Worm (Caenorhabditis elegans) whole organism, late embryonic: Measurements from ENCODE around the gene Y45F10C.6.
"Not testable (repeated sequence)": the region's sequence is repeated elsewhere in the genome, so short reads cannot be mapped to it uniquely, and the experiment has no call there.

Experiments used
- C08G9.2 ChIP-seq: sonication (generic microtip); optimal IDR thresholded peaks from 2 replicates; lab custom pipeline; 2016; ENCODE audit warnings: mild to moderate bottlenecking, missing genetic modification characterization, moderate library complexity, missing compliant biosample characterization
- F13H6.1 ChIP-seq: sonication (generic microtip); optimal IDR thresholded peaks from 2 replicates; lab custom pipeline; 2016; ENCODE audit warnings: missing genetic modification characterization, missing compliant biosample characterization
- T23F11.4 ChIP-seq: fragments of 200-800 bp; sonication (Bioruptor generic); optimal IDR thresholded peaks from 2 replicates; lab custom pipeline; 2018; ENCODE audit warnings: mild to moderate bottlenecking, missing genetic modification characterization, missing compliant biosample characterization
- Y22D7AL.16 ChIP-seq: sonication (generic microtip); optimal IDR thresholded peaks from 2 replicates; lab custom pipeline; 2016; ENCODE audit warnings: missing genetic modification characterization, missing compliant biosample characterization
- ahr-1 ChIP-seq: sonication (generic microtip); optimal IDR thresholded peaks from 2 replicates; lab custom pipeline; 2016; ENCODE audit warnings: missing genetic modification characterization, missing compliant biosample characterization
- ceh-14 ChIP-seq: sonication (generic microtip); optimal IDR thresholded peaks from 2 replicates; lab custom pipeline; 2016; ENCODE audit warnings: missing genotype, missing genetic modification characterization, missing compliant biosample characterization
- ceh-19 ChIP-seq: fragments of 200-800 bp; sonication (Bioruptor generic); optimal IDR thresholded peaks from 2 replicates; lab custom pipeline; 2018; ENCODE audit warnings: mild to moderate bottlenecking, missing genetic modification characterization, missing compliant biosample characterization
- ceh-2 ChIP-seq: sonication (generic microtip); optimal IDR thresholded peaks from 2 replicates; lab custom pipeline; 2016; ENCODE audit warnings: missing genotype, missing genetic modification characterization, missing compliant biosample characterization
- ceh-22 ChIP-seq: sonication (generic microtip); optimal IDR thresholded peaks from 2 replicates; lab custom pipeline; 2017; ENCODE audit warnings: missing biosample characterization, missing genetic modification characterization
- ceh-24 ChIP-seq: sonication (generic microtip); optimal IDR thresholded peaks from 2 replicates; lab custom pipeline; 2016; ENCODE audit warnings: mild to moderate bottlenecking, missing genetic modification characterization, missing compliant biosample characterization
- ceh-31 ChIP-seq: sonication (generic microtip); optimal IDR thresholded peaks from 2 replicates; lab custom pipeline; 2016; ENCODE audit warnings: missing genetic modification characterization, missing compliant biosample characterization
- ceh-45 ChIP-seq: fragments of 200-800 bp; sonication (Bioruptor generic); IDR thresholded peaks from 2 replicates; pipeline ENCODE4 v1.3.6; 2022; ENCODE audit warnings: missing genetic modification reagents, missing genetic modification characterization, missing compliant biosample characterization
- che-1 ChIP-seq: sonication (generic microtip); optimal IDR thresholded peaks from 2 replicates; lab custom pipeline; 2016; ENCODE audit warnings: mild to moderate bottlenecking, missing genetic modification characterization, missing compliant biosample characterization
- dve-1 ChIP-seq: sonication (generic microtip); optimal IDR thresholded peaks from 2 replicates; lab custom pipeline; 2017; ENCODE audit warnings: antibody characterized with exemption, mild to moderate bottlenecking, missing genetic modification characterization, missing compliant biosample characterization
- elt-2 ChIP-seq: sonication (generic microtip); optimal IDR thresholded peaks from 2 replicates; lab custom pipeline; 2016; ENCODE audit warnings: missing genetic modification reagents, missing genetic modification characterization, missing compliant biosample characterization
- elt-4 ChIP-seq: sonication (generic microtip); optimal IDR thresholded peaks from 2 replicates; lab custom pipeline; 2016; ENCODE audit warnings: missing genetic modification characterization, missing compliant biosample characterization
- ets-4 ChIP-seq: sonication (generic microtip); optimal IDR thresholded peaks from 2 replicates; lab custom pipeline; 2016; ENCODE audit warnings: missing genetic modification characterization, missing compliant biosample characterization
- eyg-1 ChIP-seq: sonication (generic microtip); optimal IDR thresholded peaks from 2 replicates; lab custom pipeline; 2016; ENCODE audit warnings: missing genotype, missing genetic modification characterization, missing compliant biosample characterization
- fkh-10 ChIP-seq: fragments of 150-350 bp; optimal IDR thresholded peaks from 2 replicates; lab custom pipeline; 2014; ENCODE audit warnings: missing biosample characterization, missing genetic modification reagents, missing genetic modification characterization
- fkh-6 ChIP-seq: sonication (generic microtip); optimal IDR thresholded peaks from 2 replicates; lab custom pipeline; 2016; ENCODE audit warnings: missing genetic modification characterization, missing compliant biosample characterization
- gmeb-2 ChIP-seq: sonication (generic microtip); optimal IDR thresholded peaks from 2 replicates; lab custom pipeline; 2016; ENCODE audit warnings: missing genetic modification characterization, inconsistent platforms, missing compliant biosample characterization
- hlh-15 ChIP-seq: sonication (generic microtip); optimal IDR thresholded peaks from 2 replicates; lab custom pipeline; 2016; ENCODE audit warnings: missing genetic modification characterization, missing compliant biosample characterization
- lin-11 ChIP-seq: fragments of 200-800 bp; sonication (Bioruptor generic); optimal IDR thresholded peaks from 2 replicates; lab custom pipeline; 2018; ENCODE audit warnings: mild to moderate bottlenecking, missing genetic modification characterization, missing compliant biosample characterization
- nhr-11 ChIP-seq: fragments of 150-350 bp; optimal IDR thresholded peaks from 2 replicates; lab custom pipeline; 2014; ENCODE audit warnings: missing biosample characterization, missing genetic modification characterization
- npax-4 ChIP-seq: sonication (generic microtip); optimal IDR thresholded peaks from 2 replicates; lab custom pipeline; 2016; ENCODE audit warnings: missing genetic modification characterization, missing compliant biosample characterization
- odd-2 ChIP-seq: sonication (generic microtip); optimal IDR thresholded peaks from 2 replicates; lab custom pipeline; 2017; ENCODE audit warnings: antibody characterized with exemption, mild to moderate bottlenecking, missing genetic modification characterization, missing compliant biosample characterization
- pat-9 ChIP-seq: fragments of 200-800 bp; sonication (Bioruptor generic); optimal IDR thresholded peaks from 2 replicates; lab custom pipeline; 2018; ENCODE audit warnings: mild to moderate bottlenecking, missing genetic modification characterization, moderate library complexity, missing compliant biosample characterization
- pha-4 ChIP-seq: fragments of 150-350 bp; optimal IDR thresholded peaks from 2 replicates; lab custom pipeline; 2018; ENCODE audit warnings: missing biosample characterization, missing genetic modification reagents, missing genetic modification characterization
- pqm-1 ChIP-seq: sonication (generic microtip); optimal IDR thresholded peaks from 2 replicates; lab custom pipeline; 2016; ENCODE audit warnings: missing genetic modification characterization, missing compliant biosample characterization
- ref-2 ChIP-seq: sonication (generic microtip); optimal IDR thresholded peaks from 2 replicates; lab custom pipeline; 2016; ENCODE audit warnings: missing genetic modification characterization, missing compliant biosample characterization
- rnt-1 ChIP-seq: sonication (generic microtip); optimal IDR thresholded peaks from 2 replicates; lab custom pipeline; 2016; ENCODE audit warnings: missing genetic modification characterization, missing compliant biosample characterization
- sox-2 ChIP-seq: fragments of 200-800 bp; sonication (Bioruptor generic); IDR thresholded peaks from 2 replicates; pipeline ENCODE4 v1.3.6; 2022; ENCODE audit warnings: missing genetic modification reagents, missing genetic modification characterization, missing compliant biosample characterization
- tbx-2 ChIP-seq: sonication (generic microtip); optimal IDR thresholded peaks from 2 replicates; lab custom pipeline; 2016; ENCODE audit warnings: missing genetic modification characterization, missing compliant biosample characterization
- tbx-7 ChIP-seq: sonication (generic microtip); optimal IDR thresholded peaks from 2 replicates; lab custom pipeline; 2016; ENCODE audit warnings: missing genotype, missing genetic modification characterization, missing compliant biosample characterization
- unc-3 ChIP-seq, 2 experiments: fragments of 200-800 bp in 1 of 2; sonication (Bioruptor generic) in 1 of 2; sonication (generic microtip) in 1 of 2; conservative IDR thresholded peaks in 1 of 2; optimal IDR thresholded peaks in 1 of 2; 2 replicates each; pipeline versions ENCODE4 v1.3.6 to Lab custom; 2016 to 2022; ENCODE audit warnings: missing compliant biosample characterization in 2 of 2, missing genetic modification characterization in 2 of 2, missing genetic modification reagents in 1 of 2
- unc-55 ChIP-seq: sonication (generic microtip); optimal IDR thresholded peaks from 2 replicates; lab custom pipeline; 2017; ENCODE audit warnings: missing biosample characterization, missing genetic modification reagents, missing genetic modification characterization
- zip-5 ChIP-seq: sonication (generic microtip); optimal IDR thresholded peaks from 2 replicates; lab custom pipeline; 2016; ENCODE audit warnings: missing genetic modification characterization, missing compliant biosample characterization
- ztf-16 ChIP-seq: sonication (generic microtip); optimal IDR thresholded peaks from 2 replicates; lab custom pipeline; 2017; ENCODE audit warnings: missing genetic modification characterization, missing compliant biosample characterization

The Y45F10C.6 gene

ce11 chrIV:13652023-13652422 is at the start of gene Y45F10C.6:
TSS of gene Y45F10C.6 (plus strand) at chrIV:13652323.
- not testable (repeated sequence) for TF ChIP-seq sox-2 (GFP tag; lab: Robert Waterston, UW); dve-1; unc-3 (GFP tag; conservative IDR thresholded peaks at IDR 0.05; lab: Robert Waterston, UW); unc-3 (tag; optimal IDR thresholded peaks at IDR 0.05; lab: Kevin White, UChicago)
- TF ChIP-seq, all 69 proteins: peak for 0; not testable (repeated sequence) for 69

ce11 chrIV:13609755-13610154 is 42.4 kb upstream of the Y45F10C.6 start, which contains the start of gene C08F11.13:
TSS of gene C08F11.13 (minus strand) at chrIV:13609892.
- TF ChIP-seq eyg-1 = no peak
- no peak for TF ChIP-seq T23F11.4 (GFP tag; lab: Kevin White, UChicago)
- no peak for TF ChIP-seq ceh-45 (GFP tag; lab: Robert Waterston, UW)
- no peak for TF ChIP-seq fkh-6 (tag; lab: Kevin White, UChicago)
- no peak for TF ChIP-seq ahr-1
- TF ChIP-seq zip-5 (tag; lab: Kevin White, UChicago) = no peak
- TF ChIP-seq odd-2 (tag; lab: Kevin White, UChicago) = no peak
- TF ChIP-seq ztf-16 (tag; lab: Kevin White, UChicago) = no peak
- no peak for TF ChIP-seq elt-4 (tag; lab: Kevin White, UChicago)
- no peak for TF ChIP-seq dve-1
- no peak for TF ChIP-seq ceh-22 (tag; lab: Kevin White, UChicago)
- TF ChIP-seq hlh-15 = no peak
- no peak for TF ChIP-seq sox-2 (GFP tag; lab: Robert Waterston, UW)
- no peak for TF ChIP-seq ceh-19 (GFP tag; lab: Kevin White, UChicago)
- no peak for TF ChIP-seq che-1 (tag; lab: Kevin White, UChicago)
- TF ChIP-seq C08G9.2 (tag; lab: Kevin White, UChicago) = no peak
- no peak for TF ChIP-seq tbx-2
- TF ChIP-seq tbx-7 = no peak

ce11 chrIV:13619203-13619602 is 32.9 kb upstream of the Y45F10C.6 start, which contains the start of gene C08F11.3:
TSS of gene C08F11.3 (plus strand) at chrIV:13619503.
- TF ChIP-seq elt-4 (tag; lab: Kevin White, UChicago) = no peak
- no peak for TF ChIP-seq ceh-31 (tag; lab: Kevin White, UChicago)
- TF ChIP-seq ets-4 (tag; lab: Kevin White, UChicago) = no peak
- no peak for TF ChIP-seq pqm-1 (tag; lab: Kevin White, UChicago)
- TF ChIP-seq rnt-1 (tag; lab: Kevin White, UChicago) = no peak
- TF ChIP-seq ceh-45 (GFP tag; lab: Robert Waterston, UW) = no peak
- TF ChIP-seq gmeb-2 (tag; lab: Kevin White, UChicago) = no peak
- TF ChIP-seq Y22D7AL.16 (tag; lab: Kevin White, UChicago) = no peak
- no peak for TF ChIP-seq ceh-24 (tag; lab: Kevin White, UChicago)
- TF ChIP-seq npax-4 (tag; lab: Kevin White, UChicago) = no peak
- TF ChIP-seq ref-2 (tag; lab: Kevin White, UChicago) = no peak
- TF ChIP-seq ceh-2 (tag; lab: Kevin White, UChicago) = no peak
- TF ChIP-seq T23F11.4 (GFP tag; lab: Kevin White, UChicago) = no peak
- TF ChIP-seq, all 69 proteins: peak for 0

ce11 chrIV:13623533-13623932 is 28.6 kb upstream of the Y45F10C.6 start, which contains the start of gene C08F11.1:
TSS of gene C08F11.1 (plus strand) at chrIV:13623833.
- TF ChIP-seq pat-9 (tag; lab: Kevin White, UChicago) = no peak
- no peak for TF ChIP-seq tbx-2
- TF ChIP-seq ets-4 (tag; lab: Kevin White, UChicago) = no peak
- no peak for TF ChIP-seq T23F11.4 (GFP tag; lab: Kevin White, UChicago)
- TF ChIP-seq eyg-1 = no peak
- no peak for TF ChIP-seq fkh-10
- no peak for TF ChIP-seq ceh-45 (GFP tag; lab: Robert Waterston, UW)
- no peak for TF ChIP-seq F13H6.1 (tag; lab: Kevin White, UChicago)
- no peak for TF ChIP-seq pha-4 (tag; lab: Kevin White, UChicago)

- TF ChIP-seq pqm-1 (tag; lab: Kevin White, UChicago) (no peak), elt-2 (tag; lab: Kevin White, UChicago) (no peak), sox-2 (GFP tag; lab: Robert Waterston, UW) (no peak), elt-4 (tag; lab: Kevin White, UChicago) (no peak), ahr-1 (no peak), nhr-11 (tag; lab: Kevin White, UChicago) (no peak), Y22D7AL.16 (tag; lab: Kevin White, UChicago) (no peak), ceh-14 (tag; lab: Kevin White, UChicago) (no peak), T23F11.4 (GFP tag; lab: Kevin White, UChicago) (no peak), lin-11 (tag; lab: Kevin White, UChicago) (no peak), unc-3 (GFP tag; conservative IDR thresholded peaks at IDR 0.05; lab: Robert Waterston, UW) (no peak), unc-3 (tag; optimal IDR thresholded peaks at IDR 0.05; lab: Kevin White, UChicago) (no peak), unc-55 (no peak)
Measured at ce11 chrIV:13626469-13626868, 25.7 kb upstream of the Y45F10C.6 start, which contains the start of gene sru-21. TSS of gene sru-21 (plus strand) at chrIV:13626769.
